Fruit fly (Drosophila melanogaster) ovary, adult (tissue): ENCODE data around the gene Obp99d.
A peak's percentile ranks its signal among the peaks of the same experiment; 100 is the strongest.

ENCODE experiments used
- CG17801 ChIP-seq: fragments of 200-800 bp; optimal IDR thresholded peaks from 2 replicates; lab custom pipeline; 2019; ENCODE audit warnings: missing biosample characterization, mild to moderate bottlenecking, missing genetic modification characterization, moderate library complexity; ENCODE audit not compliant: partially characterized antibody

Obp99d gene

dm6 chr3R:29714314-29714713 lies at the start of gene Obp99d:
Gene Obp99d, plus strand, starts transcription at chr3R:29714505.
- no peak for TF ChIP-seq CG17801 (GFP tag; lab: Kevin White, UChicago)

DNA sequence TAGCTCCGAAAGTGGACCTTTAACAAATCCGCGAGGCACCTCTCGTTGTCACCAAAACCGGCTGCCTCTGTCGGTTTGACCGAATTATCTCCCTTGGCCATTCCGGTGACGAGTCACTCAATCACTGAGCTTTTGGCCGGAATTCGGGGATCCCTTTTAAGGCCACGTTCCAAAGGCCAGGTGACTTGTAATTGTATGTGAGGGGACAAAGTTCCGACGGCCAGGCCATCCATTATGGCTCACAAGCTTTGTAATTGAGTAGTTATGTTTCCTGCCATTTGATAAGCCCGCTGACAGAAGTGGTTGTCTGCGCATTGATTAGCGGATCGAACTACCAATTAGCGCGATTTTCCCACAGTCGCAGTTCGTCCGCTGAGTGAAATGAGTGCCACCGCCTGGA lies 45.5 kb upstream of the Obp99d start, which contains the start of the genes ppk20 and ppk30:
ppk20 (minus strand) TSS at position 101 of the 400 bp plus-strand sequence.
ppk30 (plus strand) TSS at position 373 of the 400 bp plus-strand sequence.
- TF ChIP-seq CG17801 (GFP tag; lab: Kevin White, UChicago): no peak

DNA sequence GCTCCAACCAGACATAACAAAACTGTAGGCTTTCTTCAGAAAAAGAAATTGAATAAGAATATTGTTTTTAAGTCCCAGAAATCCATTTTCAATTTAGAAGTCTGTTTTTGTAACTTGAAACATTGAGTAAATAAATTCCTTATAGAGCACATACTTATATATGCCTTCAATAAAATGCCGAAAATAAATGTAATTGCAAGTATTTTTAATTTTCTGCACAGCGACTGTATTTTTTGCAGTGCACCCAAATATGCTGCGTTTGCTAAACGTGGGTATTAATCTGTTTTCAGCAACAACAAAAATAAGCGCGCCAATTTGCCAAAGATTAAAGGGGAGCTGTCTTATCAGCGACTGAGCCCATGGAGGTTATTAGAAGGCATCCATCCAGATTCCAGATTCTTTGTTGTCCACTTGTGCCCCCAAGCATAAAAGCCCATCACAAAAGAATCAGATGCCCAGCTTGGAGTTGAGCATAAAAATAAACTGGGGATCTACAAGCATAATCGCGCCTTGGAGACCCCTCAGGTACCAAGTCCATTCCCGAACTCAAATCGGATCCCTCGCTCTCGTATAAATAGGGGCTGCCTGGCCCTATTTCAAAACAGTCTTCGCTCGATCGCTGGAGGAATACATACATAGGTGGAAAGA lies 43.1 kb upstream of the Obp99d start, which contains the start of gene Obp99a:
Obp99a (plus strand) TSS at position 598 of the 648 bp plus-strand sequence.
- TF ChIP-seq CG17801 (GFP tag; lab: Kevin White, UChicago): no peak

DNA sequence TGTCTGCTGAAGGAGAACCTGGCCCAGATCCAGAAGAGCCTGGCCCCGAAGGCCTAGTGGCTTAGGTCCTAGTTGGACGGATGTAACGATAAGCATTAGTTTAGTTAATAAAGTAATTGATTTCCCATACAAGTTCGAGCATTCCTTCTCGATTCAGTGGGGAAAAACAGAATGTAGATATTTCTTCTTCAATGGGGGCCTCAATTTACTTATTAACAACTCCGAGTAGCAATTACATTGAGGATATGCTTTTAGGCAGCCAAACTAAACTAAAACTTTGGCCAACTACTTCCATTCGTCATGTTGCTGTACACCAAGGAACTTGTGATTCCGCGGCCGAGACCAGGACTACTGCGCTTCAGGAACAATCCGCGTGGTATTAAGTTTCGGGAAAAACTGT lies 42.1 kb upstream of the Obp99d start, which contains the start of gene ppk19:
ppk19 (plus strand) TSS at position 301 of the 400 bp plus-strand sequence.
- TF ChIP-seq CG17801 (GFP tag; lab: Kevin White, UChicago): no peak

DNA sequence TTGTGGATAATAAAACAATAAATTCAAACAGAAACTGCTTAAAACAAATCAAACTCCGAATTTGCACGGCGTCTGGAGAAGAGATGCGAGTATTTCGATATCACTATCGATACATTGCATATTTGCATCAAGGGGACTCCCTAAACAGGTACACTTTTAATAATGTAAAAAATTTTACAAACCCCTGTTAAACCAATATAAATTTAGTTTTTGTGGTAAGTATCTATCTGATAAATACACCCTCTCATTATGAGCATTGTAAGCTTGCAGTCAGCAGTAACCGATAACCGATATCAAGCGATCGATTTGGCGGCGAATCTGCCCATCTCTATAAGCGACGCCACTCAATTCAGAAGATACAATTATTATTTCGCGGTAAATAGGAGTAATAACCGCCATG lies 39.0 kb upstream of the Obp99d start, which contains the start of the genes Bub3 and Cap-D2:
Bub3 (minus strand) TSS at position 89 of the 400 bp plus-strand sequence.
Cap-D2 (plus strand) TSS at position 319 of the 400 bp plus-strand sequence.
- TF ChIP-seq CG17801 (GFP tag; lab: Kevin White, UChicago): peak; percentile 71

dm6 chr3R:29681241-29681640 lies 33.1 kb upstream of the Obp99d start:
- no peak for TF ChIP-seq CG17801 (GFP tag; lab: Kevin White, UChicago)

- no peak for TF ChIP-seq CG17801 (GFP tag; lab: Kevin White, UChicago)
Observed at dm6 chr3R:29682152-29682600, 32.1 kb upstream of the Obp99d start, which contains the start of the genes CG7582 and Gycalpha99B. Gene CG7582, minus strand, starts transcription at chr3R:29682278. Gene Gycalpha99B, plus strand, starts transcription at chr3R:29682503.

dm6 chr3R:29686698-29687097 lies 27.6 kb upstream of the Obp99d start:
- TF ChIP-seq CG17801 (GFP tag; lab: Kevin White, UChicago): no peak

dm6 chr3R:29689211-29689610 lies 25.1 kb upstream of the Obp99d start, which contains the start of gene Obp99c:
Gene Obp99c, minus strand, starts transcription at chr3R:29689311.
- TF ChIP-seq CG17801 (GFP tag; lab: Kevin White, UChicago): no peak

DNA sequence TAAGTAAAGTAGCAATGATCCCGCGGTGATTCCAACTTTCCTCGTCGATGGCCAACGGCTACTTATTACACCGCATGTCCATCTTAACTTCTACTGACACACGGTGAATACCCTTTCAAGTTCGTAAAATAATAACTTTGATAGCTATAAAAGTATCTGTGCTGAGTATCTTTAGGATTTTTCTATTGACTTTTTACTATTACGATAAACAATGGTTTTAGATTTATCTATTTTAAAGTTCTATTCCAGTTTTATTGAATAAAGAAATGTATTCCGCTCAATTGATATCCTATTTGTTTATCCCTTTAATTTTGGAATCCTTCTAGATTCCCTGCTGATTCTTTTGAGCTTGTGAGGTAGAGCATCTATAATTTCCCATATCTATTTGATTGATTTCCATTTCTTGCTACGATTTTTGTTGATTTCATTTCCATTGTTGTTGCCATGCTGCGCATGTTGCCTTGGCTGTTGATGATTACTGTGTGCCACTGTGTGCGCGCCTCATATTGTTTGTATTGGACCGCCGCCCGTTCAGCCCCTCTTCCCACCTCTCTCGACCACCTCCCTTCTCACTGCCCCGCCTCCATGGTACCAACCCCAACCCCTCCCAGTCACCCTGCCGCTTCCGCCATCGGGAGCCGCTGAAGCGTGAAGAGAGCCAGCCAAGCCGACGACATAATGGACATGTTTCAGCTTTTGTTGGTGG lies 24.3 kb upstream of the Obp99d start:
- no peak for TF ChIP-seq CG17801 (GFP tag; lab: Kevin White, UChicago)

DNA sequence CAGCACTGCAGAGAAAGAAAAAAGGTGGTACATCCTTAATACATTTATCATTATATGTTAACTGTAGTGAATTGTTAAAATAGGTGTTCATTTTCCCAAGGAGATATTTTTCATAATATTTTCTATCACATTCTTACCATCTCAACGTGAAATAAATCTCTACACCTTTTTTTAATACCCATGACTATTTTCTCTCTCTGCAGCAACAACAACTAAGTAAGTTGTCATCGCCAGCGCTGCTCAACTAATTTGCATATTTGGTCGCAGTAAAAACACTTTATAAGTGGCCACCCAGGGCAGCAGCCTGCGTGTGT lies 23.8 kb upstream of the Obp99d start:
- TF ChIP-seq CG17801 (GFP tag; lab: Kevin White, UChicago): no peak

- TF ChIP-seq CG17801 (GFP tag; lab: Kevin White, UChicago): no peak
Observed at dm6 chr3R:29690960-29691527, 23.3 kb upstream of the Obp99d start.

dm6 chr3R:29692009-29692641 lies 22.2 kb upstream of the Obp99d start, which contains the start of gene dmrt99B:
Gene dmrt99B, plus strand, starts transcription at chr3R:29692591.
- TF ChIP-seq CG17801 (GFP tag; lab: Kevin White, UChicago): no peak

DNA sequence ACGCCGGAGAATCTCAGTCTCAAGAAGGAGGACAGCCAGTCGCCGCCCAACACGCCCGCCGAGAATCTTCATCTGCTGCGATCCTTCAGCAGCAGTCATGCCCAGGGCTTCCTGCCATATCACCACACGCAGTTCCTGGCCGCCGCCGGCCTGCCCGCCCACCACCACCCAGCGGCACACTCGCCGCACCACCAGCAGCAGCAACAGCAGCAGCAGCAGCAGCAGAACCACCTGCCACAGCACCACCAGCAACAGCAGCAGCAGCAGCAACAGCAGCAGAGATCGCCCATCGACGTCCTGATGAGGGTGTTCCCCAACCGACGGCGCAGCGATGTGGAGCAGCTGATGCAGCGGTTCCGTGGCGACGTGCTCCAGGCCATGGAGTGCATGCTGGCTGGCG lies 18.6 kb upstream of the Obp99d start:
- no peak for TF ChIP-seq CG17801 (GFP tag; lab: Kevin White, UChicago)
